Worm (Caenorhabditis elegans) whole organism, mixed stage, embryonic: ENCODE data around the gene Y50D4A.1.

Source experiments
- M03D4.4 ChIP-seq: sonication (generic microtip); optimal IDR thresholded peaks from 2 replicates; lab custom pipeline; 2017; ENCODE audit warnings: mild to moderate bottlenecking, missing genetic modification characterization, missing compliant biosample characterization
- blmp-1 ChIP-seq: fragments of 150-350 bp; optimal IDR thresholded peaks from 2 replicates; lab custom pipeline; 2014; ENCODE audit warnings: missing biosample characterization, missing genetic modification characterization
- ceh-83 ChIP-seq: fragments of 200-800 bp; sonication (Bioruptor generic); optimal IDR thresholded peaks from 2 replicates; lab custom pipeline; 2018; ENCODE audit warnings: mild to moderate bottlenecking, missing genetic modification characterization, missing compliant biosample characterization
- ces-1 ChIP-seq: fragments of 150-350 bp; optimal IDR thresholded peaks from 2 replicates; lab custom pipeline; 2014; ENCODE audit warnings: missing biosample characterization, missing genetic modification reagents, missing genetic modification characterization
- cnd-1 ChIP-seq: fragments of 200-800 bp; sonication (Bioruptor generic); optimal IDR thresholded peaks from 2 replicates; lab custom pipeline; 2018; ENCODE audit warnings: mild to moderate bottlenecking, missing genetic modification characterization, missing compliant biosample characterization
- ham-2 ChIP-seq: fragments of 200-800 bp; sonication (Bioruptor generic); optimal IDR thresholded peaks from 2 replicates; lab custom pipeline; 2018; ENCODE audit warnings: mild to moderate bottlenecking, missing genetic modification characterization, missing compliant biosample characterization
- hlh-1 ChIP-seq: fragments of 150-350 bp; optimal IDR thresholded peaks from 2 replicates; lab custom pipeline; 2014; ENCODE audit warnings: missing biosample characterization, missing genetic modification reagents, missing genetic modification characterization
- lin-13 ChIP-seq: fragments of 150-350 bp; optimal IDR thresholded peaks from 2 replicates; lab custom pipeline; 2014; ENCODE audit warnings: missing biosample characterization, missing genetic modification characterization
- lin-32 ChIP-seq: fragments of 200-800 bp; sonication (Bioruptor generic); optimal IDR thresholded peaks from 2 replicates; lab custom pipeline; 2018; ENCODE audit warnings: mild to moderate bottlenecking, missing genetic modification characterization, missing compliant biosample characterization
- mab-5 ChIP-seq: fragments of 150-350 bp; optimal IDR thresholded peaks from 2 replicates; lab custom pipeline; 2014; ENCODE audit warnings: missing biosample characterization, missing genetic modification characterization
- mep-1 ChIP-seq: fragments of 150-350 bp; optimal IDR thresholded peaks from 2 replicates; lab custom pipeline; 2017; ENCODE audit warnings: missing biosample characterization, missing genetic modification reagents, missing genetic modification characterization, inconsistent platforms
- mls-2 ChIP-seq: sonication (generic microtip); optimal IDR thresholded peaks from 2 replicates; lab custom pipeline; 2016; ENCODE audit warnings: mild to moderate bottlenecking, missing genetic modification characterization, moderate library complexity, missing compliant biosample characterization
- nhr-12 ChIP-seq: fragments of 150-350 bp; optimal IDR thresholded peaks from 2 replicates; lab custom pipeline; 2014; ENCODE audit warnings: missing biosample characterization, missing genetic modification characterization
- nhr-2 ChIP-seq: fragments of 150-350 bp; optimal IDR thresholded peaks from 2 replicates; lab custom pipeline; 2014; ENCODE audit warnings: missing biosample characterization, missing genetic modification characterization
- nhr-28 ChIP-seq: fragments of 150-350 bp; optimal IDR thresholded peaks from 2 replicates; lab custom pipeline; 2014; ENCODE audit warnings: missing biosample characterization, missing genetic modification characterization
- nhr-76 ChIP-seq: sonication (generic microtip); optimal IDR thresholded peaks from 2 replicates; lab custom pipeline; 2017; ENCODE audit warnings: missing biosample characterization, missing genetic modification characterization
- sptf-1 ChIP-seq: sonication (generic microtip); optimal IDR thresholded peaks from 2 replicates; lab custom pipeline; 2017; ENCODE audit warnings: mild to moderate bottlenecking, missing genetic modification characterization, moderate library complexity, missing compliant biosample characterization
- tbx-8 ChIP-seq: fragments of 200-800 bp; sonication (Bioruptor generic); optimal IDR thresholded peaks from 2 replicates; lab custom pipeline; 2018; ENCODE audit warnings: mild to moderate bottlenecking, missing genetic modification characterization, moderate library complexity, missing compliant biosample characterization
- unc-120 ChIP-seq: sonication (generic microtip); optimal IDR thresholded peaks from 2 replicates; lab custom pipeline; 2017; ENCODE audit warnings: missing genetic modification characterization, missing compliant biosample characterization; ENCODE audit not compliant: poor library complexity, severe bottlenecking
- unc-39 ChIP-seq: fragments of 150-350 bp; optimal IDR thresholded peaks from 2 replicates; lab custom pipeline; 2014; ENCODE audit warnings: missing biosample characterization, missing genetic modification characterization
- unc-62 ChIP-seq: fragments of 150-350 bp; optimal IDR thresholded peaks from 2 replicates; lab custom pipeline; 2014; ENCODE audit warnings: missing biosample characterization, missing genetic modification reagents, missing genetic modification characterization
- zip-8 ChIP-seq: fragments of 150-350 bp; optimal IDR thresholded peaks from 2 replicates; lab custom pipeline; 2014; ENCODE audit warnings: missing biosample characterization, missing genetic modification characterization
- ztf-11 ChIP-seq: fragments of 150-350 bp; optimal IDR thresholded peaks from 2 replicates; lab custom pipeline; 2014; ENCODE audit warnings: missing biosample characterization, missing genetic modification characterization

Y50D4A.1 gene

DNA sequence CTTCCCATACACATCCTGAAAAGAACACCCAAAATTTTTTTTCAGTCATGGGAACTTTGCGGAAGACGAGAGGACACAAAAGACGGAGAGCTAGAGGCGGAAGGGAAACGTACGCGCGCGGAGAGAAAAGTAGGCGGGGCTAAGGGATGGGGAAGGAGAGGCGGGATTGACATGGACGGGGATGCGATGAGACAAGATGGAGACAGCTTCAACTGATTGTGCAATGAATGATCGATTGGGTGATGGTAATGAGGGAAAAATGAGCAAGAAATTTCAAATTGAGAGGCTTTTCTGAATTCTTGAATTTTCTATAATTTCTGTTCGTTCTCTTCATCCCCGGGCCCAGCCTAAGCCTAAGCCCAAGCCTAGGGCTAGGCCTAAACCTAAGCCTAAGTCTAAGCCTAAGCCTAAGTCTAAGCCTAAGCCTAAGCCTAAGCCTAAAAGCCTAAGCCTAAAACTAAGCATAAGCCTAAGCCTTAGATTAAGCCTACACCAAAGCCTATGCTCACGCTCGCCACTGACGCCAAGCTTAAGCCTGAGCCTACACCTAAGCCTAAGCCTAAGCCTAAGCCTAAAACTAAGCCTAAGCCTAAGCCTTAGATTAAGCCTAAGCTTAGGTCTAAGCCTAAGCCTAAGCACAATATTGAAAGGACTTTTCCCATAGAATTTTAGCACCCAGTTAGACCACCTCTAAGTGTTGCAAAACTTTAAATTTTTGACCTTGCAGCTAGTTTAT is 28.8 kb downstream of the Y50D4A.1 start:
- peak; percentile 43 for TF ChIP-seq ham-2 (GFP tag; lab: Kevin White, UChicago)
- TF ChIP-seq unc-62 (GFP tag; lab: Kevin White, UChicago) = peak; percentile 72
- no peak for TF ChIP-seq ztf-11 (tag; lab: Kevin White, UChicago)
- TF ChIP-seq mep-1 (tag; lab: Kevin White, UChicago) = peak; percentile 24
- peak; percentile 6 for TF ChIP-seq unc-120 (tag; lab: Kevin White, UChicago)
- peak; percentile 26 for TF ChIP-seq M03D4.4 (tag; lab: Kevin White, UChicago)

DNA sequence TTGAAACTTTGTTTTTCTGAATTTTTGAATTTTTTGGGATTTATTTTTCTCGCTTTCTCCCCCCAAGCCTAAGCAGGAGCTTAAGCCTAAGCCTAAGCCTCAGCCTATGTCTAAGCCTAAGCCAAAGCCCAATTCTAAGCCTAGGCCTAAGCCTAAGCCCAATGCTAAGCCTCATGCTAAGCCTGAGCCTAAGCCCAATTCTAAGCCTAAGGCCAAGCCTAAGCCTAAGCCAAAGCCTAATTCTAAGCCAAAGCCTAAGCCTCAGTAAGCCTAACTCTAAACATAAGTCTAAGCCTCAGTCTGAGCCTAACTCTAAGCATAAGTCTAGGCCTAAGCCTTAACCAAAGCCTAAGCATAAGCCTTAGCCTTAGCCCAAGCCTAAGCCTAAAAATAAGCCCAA is 34.7 kb downstream of the Y50D4A.1 start:
- TF ChIP-seq ham-2 (GFP tag; lab: Kevin White, UChicago) (peak; percentile 19), blmp-1 (tag; lab: Kevin White, UChicago) (no peak)

DNA sequence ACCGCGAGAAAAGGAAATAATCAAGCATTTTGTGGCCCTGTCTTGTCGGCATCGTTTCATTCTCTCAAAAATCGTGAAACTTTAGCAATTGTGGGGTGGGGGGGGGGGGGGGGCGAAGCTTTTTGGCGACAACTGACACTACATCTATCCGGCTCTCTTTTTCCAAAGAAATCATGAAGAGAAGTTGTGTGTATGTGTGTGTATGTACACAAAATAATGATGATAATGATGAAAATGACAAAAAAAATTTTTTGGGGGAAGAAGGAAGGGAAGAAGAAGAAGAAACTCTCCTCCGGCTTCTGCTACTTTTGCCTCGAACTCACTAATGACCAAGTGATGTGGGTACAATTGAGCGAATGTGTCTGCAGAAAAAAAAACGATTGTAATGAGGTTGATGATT is 35.3 kb downstream of the Y50D4A.1 start:
- TF ChIP-seq hlh-1 (tag; lab: Kevin White, UChicago) (peak; percentile 41), zip-8 (tag; lab: Kevin White, UChicago) (no peak), sptf-1 (tag; lab: Kevin White, UChicago) (no peak), unc-62 (GFP tag; lab: Kevin White, UChicago) (no peak), nhr-28 (no peak), unc-120 (tag; lab: Kevin White, UChicago) (no peak)

DNA sequence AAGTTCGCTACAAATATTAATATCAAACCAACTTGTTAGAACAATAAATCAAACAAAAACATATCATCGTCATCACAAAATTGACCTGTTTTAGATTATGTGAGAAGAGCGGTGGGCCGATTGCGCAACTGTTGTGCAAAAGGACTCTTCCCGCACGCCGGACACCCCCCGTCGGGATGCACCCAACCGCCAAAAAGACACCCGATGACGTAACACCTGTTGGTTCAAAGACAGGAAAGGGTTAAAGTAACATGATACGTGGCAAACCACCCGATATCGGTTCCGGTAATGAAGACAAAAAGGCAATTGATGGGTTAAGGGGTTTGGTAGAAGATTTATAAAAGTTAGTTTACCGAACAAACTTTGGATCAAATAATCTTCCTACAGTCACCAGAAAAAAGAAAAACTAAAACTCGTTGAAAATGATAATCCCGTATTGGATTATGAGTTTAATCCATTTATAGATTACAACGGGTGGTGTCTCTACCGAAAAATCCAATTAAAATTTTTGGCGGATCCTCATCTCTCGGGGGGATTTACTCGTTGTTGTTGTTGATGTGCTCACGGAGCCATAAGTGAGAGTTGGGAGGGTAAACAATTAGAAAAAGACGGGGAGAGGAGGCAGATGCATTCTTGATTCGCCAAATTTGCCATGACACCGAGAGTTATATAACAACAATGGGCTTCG is 36.5 kb downstream of the Y50D4A.1 start:
- peak; percentile 94 for TF ChIP-seq nhr-2 (tag; lab: Kevin White, UChicago)
- peak; percentile 14 for TF ChIP-seq unc-39 (tag; lab: Kevin White, UChicago)
- TF ChIP-seq tbx-8 (GFP tag; lab: Kevin White, UChicago) = no peak
- TF ChIP-seq zip-8 (tag; lab: Kevin White, UChicago) = peak; percentile 98
- TF ChIP-seq cnd-1 (tag; lab: Kevin White, UChicago) = peak; percentile 2
- TF ChIP-seq ces-1 (GFP tag; lab: Kevin White, UChicago) = peak; percentile 97

DNA sequence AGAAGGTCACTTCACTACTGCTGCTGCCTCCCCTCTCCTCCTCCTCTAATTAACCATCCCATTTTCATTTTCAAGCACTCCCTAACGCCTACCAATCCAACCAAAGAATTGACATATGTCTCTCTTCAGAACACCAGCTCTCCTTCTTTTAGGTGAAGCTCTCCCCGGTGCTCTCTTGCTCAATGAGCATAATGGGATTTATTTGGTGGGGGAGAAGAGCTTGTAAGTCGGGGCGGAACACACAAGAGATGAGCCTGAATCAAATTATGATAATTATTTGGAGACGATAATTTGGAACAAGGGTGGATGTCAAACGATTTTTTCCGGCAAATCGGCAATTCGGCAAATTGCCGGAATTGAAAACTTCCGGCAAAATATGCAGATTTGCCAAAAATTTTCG is 45.1 kb downstream of the Y50D4A.1 start:
- TF ChIP-seq ces-1 (GFP tag; lab: Kevin White, UChicago) (peak; percentile 97), mab-5 (no peak)

DNA sequence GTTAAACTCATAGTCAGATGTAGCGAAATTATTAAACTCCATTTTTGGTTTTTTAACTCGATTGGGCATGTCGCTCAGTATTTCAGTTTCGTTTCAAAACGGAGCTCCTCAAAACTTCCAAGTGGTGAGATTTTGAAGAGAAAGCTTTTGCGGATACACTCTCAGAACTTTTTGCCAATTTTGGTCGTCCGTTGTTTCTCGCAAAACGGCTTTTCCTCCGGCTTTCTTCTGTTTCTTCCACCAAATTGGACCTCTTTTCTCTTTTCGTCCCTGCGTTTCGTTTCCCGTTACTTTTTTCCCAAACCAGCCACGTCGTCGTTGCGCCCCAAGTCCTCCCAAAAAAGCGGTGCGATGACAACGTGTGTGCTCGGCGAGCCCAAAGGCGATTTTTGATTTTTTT is 52.4 kb downstream of the Y50D4A.1 start, which contains the start of gene C39F7.1:
C39F7.1 (plus strand) TSS at position 301 of the 400 bp plus-strand sequence.
- TF ChIP-seq mep-1 (tag; lab: Kevin White, UChicago) (no peak), lin-32 (GFP tag; lab: Kevin White, UChicago) (no peak), tbx-8 (GFP tag; lab: Kevin White, UChicago) (no peak)

DNA sequence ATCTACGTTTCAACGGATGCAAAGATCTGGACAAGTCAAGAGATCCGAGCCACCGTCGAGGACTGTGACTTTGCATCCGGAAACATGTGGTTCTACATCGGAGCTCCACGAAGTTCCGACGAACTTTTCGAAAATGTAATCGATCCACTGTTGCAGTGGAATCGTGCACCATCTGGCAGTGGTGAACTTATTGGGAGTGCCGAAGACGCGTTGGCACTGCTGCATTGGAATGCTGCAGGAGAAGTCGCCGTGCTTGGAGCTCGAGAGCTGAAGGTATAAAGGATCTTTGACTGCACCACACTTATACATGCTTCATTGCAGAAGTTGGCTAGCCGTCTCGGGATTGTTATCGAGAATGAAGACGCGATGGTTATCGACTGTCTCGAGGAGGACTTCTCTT is 54.3 kb downstream of the Y50D4A.1 start:
- no peak for TF ChIP-seq sptf-1 (tag; lab: Kevin White, UChicago)
- no peak for TF ChIP-seq cnd-1 (tag; lab: Kevin White, UChicago)
- no peak for TF ChIP-seq nhr-12 (tag; lab: Kevin White, UChicago)
- TF ChIP-seq zip-8 (tag; lab: Kevin White, UChicago) = no peak
- TF ChIP-seq ces-1 (GFP tag; lab: Kevin White, UChicago) = no peak
- TF ChIP-seq nhr-76 (tag; lab: Kevin White, UChicago) = no peak
- no peak for TF ChIP-seq ceh-83 (GFP tag; lab: Kevin White, UChicago)
- no peak for TF ChIP-seq tbx-8 (GFP tag; lab: Kevin White, UChicago)
- no peak for TF ChIP-seq lin-13 (tag; lab: Kevin White, UChicago)
- no peak for TF ChIP-seq mab-5
- no peak for TF ChIP-seq blmp-1 (tag; lab: Kevin White, UChicago)
- TF ChIP-seq mls-2 (tag; lab: Kevin White, UChicago) = no peak
